Worm (Caenorhabditis elegans) whole organism, young adult: ENCODE results near the gene sra-6.

Source experiments
- C06A6.2 ChIP-seq: fragments of 200-800 bp; sonication (Bioruptor generic); conservative IDR thresholded peaks from 2 replicates; pipeline ENCODE4 v1.3.6; 2022; ENCODE audit warnings: missing genetic modification characterization, missing compliant biosample characterization
- F10E7.11 ChIP-seq: sonication (generic microtip); optimal IDR thresholded peaks from 2 replicates; lab custom pipeline; 2017; ENCODE audit warnings: mild to moderate bottlenecking, missing genetic modification characterization, moderate library complexity, missing compliant biosample characterization
- F22D6.2 ChIP-seq: sonication (generic microtip); optimal IDR thresholded peaks from 2 replicates; lab custom pipeline; 2016; ENCODE audit warnings: mild to moderate bottlenecking, missing genetic modification characterization, missing compliant biosample characterization
- F52B5.7 ChIP-seq: sonication (generic microtip); optimal IDR thresholded peaks from 2 replicates; lab custom pipeline; 2016; ENCODE audit warnings: mild to moderate bottlenecking, missing genetic modification characterization, missing compliant biosample characterization
- F57A8.1 ChIP-seq: fragments of 200-800 bp; sonication (Bioruptor generic); optimal IDR thresholded peaks from 2 replicates; lab custom pipeline; 2018; ENCODE audit warnings: mild to moderate bottlenecking, missing genetic modification characterization, moderate library complexity, missing compliant biosample characterization
- F57C9.4 ChIP-seq: sonication (generic microtip); optimal IDR thresholded peaks from 2 replicates; lab custom pipeline; 2017; ENCODE audit warnings: mild to moderate bottlenecking, missing genetic modification characterization, missing compliant biosample characterization
- K11D2.4 ChIP-seq: fragments of 200-800 bp; sonication (Bioruptor generic); IDR thresholded peaks from 2 replicates; pipeline ENCODE4 v1.3.6; 2022; ENCODE audit warnings: missing genetic modification reagents, missing genetic modification characterization, missing compliant biosample characterization
- Y53G8AR.9 ChIP-seq: fragments of 200-800 bp; sonication (Bioruptor generic); conservative IDR thresholded peaks from 2 replicates; pipeline ENCODE4 v1.3.6; 2022; ENCODE audit warnings: missing genetic modification reagents, missing genetic modification characterization, missing compliant biosample characterization
- Y67H2A.10 ChIP-seq: fragments of 200-800 bp; sonication (Bioruptor generic); conservative IDR thresholded peaks from 2 replicates; pipeline ENCODE4 v1.3.6; 2022; ENCODE audit warnings: missing genetic modification reagents, missing genetic modification characterization, missing compliant biosample characterization
- Y79H2A.3 ChIP-seq: fragments of 200-800 bp; sonication (Bioruptor generic); conservative IDR thresholded peaks from 2 replicates; pipeline ENCODE4 v1.3.6; 2022; ENCODE audit warnings: missing genetic modification reagents, missing genetic modification characterization, missing compliant biosample characterization
- ZK185.1 ChIP-seq: sonication (generic microtip); optimal IDR thresholded peaks from 2 replicates; lab custom pipeline; 2016; ENCODE audit warnings: mild to moderate bottlenecking, missing genetic modification characterization, missing compliant biosample characterization; ENCODE audit not compliant: poor library complexity, severe bottlenecking
- aptf-2 ChIP-seq: fragments of 200-800 bp; sonication (Bioruptor generic); conservative IDR thresholded peaks from 2 replicates; pipeline ENCODE4 v1.3.6; 2022; ENCODE audit warnings: missing genetic modification reagents, missing genetic modification characterization, missing compliant biosample characterization
- attf-5 ChIP-seq: fragments of 200-800 bp; sonication (Bioruptor generic); optimal IDR thresholded peaks from 2 replicates; lab custom pipeline; 2018; ENCODE audit warnings: mild to moderate bottlenecking, missing genetic modification characterization, missing compliant biosample characterization
- cebp-1 ChIP-seq, 2 experiments: fragments of 200-800 bp in 1 of 2; sonication (Bioruptor generic) in 1 of 2; sonication (generic microtip) in 1 of 2; IDR thresholded peaks in 1 of 2; optimal IDR thresholded peaks in 1 of 2; 2 replicates each; pipeline versions ENCODE4 v1.3.6 to Lab custom; 2017 to 2022; ENCODE audit warnings: missing compliant biosample characterization in 2 of 2, missing genetic modification characterization in 2 of 2, mild to moderate bottlenecking in 1 of 2, missing genetic modification reagents in 1 of 2, moderate library complexity in 1 of 2
- ceh-27 ChIP-seq: fragments of 200-800 bp; sonication (Bioruptor generic); optimal IDR thresholded peaks from 2 replicates; lab custom pipeline; 2018; ENCODE audit warnings: mild to moderate bottlenecking, missing genetic modification characterization, moderate library complexity, missing compliant biosample characterization
- ceh-40 ChIP-seq: fragments of 200-800 bp; sonication (Bioruptor generic); IDR thresholded peaks from 2 replicates; pipeline ENCODE4 v1.3.6; 2022; ENCODE audit warnings: missing genetic modification characterization, missing compliant biosample characterization
- chd-7 ChIP-seq: sonication (generic microtip); optimal IDR thresholded peaks from 2 replicates; lab custom pipeline; 2016; ENCODE audit warnings: mild to moderate bottlenecking, missing genetic modification characterization, moderate library complexity, missing compliant biosample characterization
- dpl-1 ChIP-seq: fragments of 150-350 bp; optimal IDR thresholded peaks from 2 replicates; lab custom pipeline; 2014; ENCODE audit warnings: missing biosample characterization, missing genetic modification reagents, missing genetic modification characterization
- egl-44 ChIP-seq: fragments of 200-800 bp; sonication (Bioruptor generic); IDR thresholded peaks from 2 replicates; pipeline ENCODE4 v1.3.6; 2022; ENCODE audit warnings: missing genetic modification reagents, missing genetic modification characterization, missing compliant biosample characterization
- ets-4 ChIP-seq: fragments of 200-800 bp; sonication (Bioruptor generic); optimal IDR thresholded peaks from 2 replicates; lab custom pipeline; 2018; ENCODE audit warnings: mild to moderate bottlenecking, missing genetic modification characterization, missing compliant biosample characterization
- gei-17 ChIP-seq: fragments of 200-800 bp; sonication (Bioruptor generic); optimal IDR thresholded peaks from 2 replicates; lab custom pipeline; 2018; ENCODE audit warnings: mild to moderate bottlenecking, missing genetic modification characterization, missing compliant biosample characterization
- hrde-1 ChIP-seq: sonication (generic microtip); optimal IDR thresholded peaks from 2 replicates; lab custom pipeline; 2016; ENCODE audit warnings: missing genetic modification characterization, mild to moderate bottlenecking, missing compliant biosample characterization, moderate library complexity, missing genotype, missing genetic modification reagents, borderline replicate concordance
- lag-1 ChIP-seq: fragments of 200-800 bp; sonication (Bioruptor generic); IDR thresholded peaks from 2 replicates; pipeline ENCODE4 v1.3.6; 2022; ENCODE audit warnings: missing genetic modification reagents, missing genetic modification characterization, missing compliant biosample characterization
- madf-3 ChIP-seq: fragments of 200-800 bp; sonication (Bioruptor generic); IDR thresholded peaks from 2 replicates; pipeline ENCODE4 v1.3.6; 2022; ENCODE audit warnings: missing genetic modification reagents, missing genetic modification characterization, missing compliant biosample characterization
- nfya-1 ChIP-seq: sonication (generic microtip); optimal IDR thresholded peaks from 2 replicates; lab custom pipeline; 2017; ENCODE audit warnings: antibody characterized with exemption, missing compliant biosample characterization, missing genetic modification characterization, borderline replicate concordance; ENCODE audit not compliant: insufficient read depth
- nhr-120 ChIP-seq: fragments of 200-800 bp; sonication (Bioruptor generic); IDR thresholded peaks from 2 replicates; pipeline ENCODE4 v1.3.6; 2022; ENCODE audit warnings: missing genetic modification characterization, missing compliant biosample characterization
- nhr-179 ChIP-seq: sonication (generic microtip); optimal IDR thresholded peaks from 2 replicates; lab custom pipeline; 2016; ENCODE audit warnings: mild to moderate bottlenecking, missing genetic modification characterization, missing compliant biosample characterization
- pha-4 ChIP-seq: fragments of 150-350 bp; sonication (generic microtip); optimal IDR thresholded peaks from 2 replicates; lab custom pipeline; 2014; ENCODE audit warnings: missing biosample characterization, missing genetic modification reagents, missing genetic modification characterization
- rec-8 ChIP-seq, 2 experiments: sonication (generic microtip); optimal IDR thresholded peaks; 2 replicates each; lab custom pipeline; 2016; ENCODE audit warnings: mild to moderate bottlenecking in 2 of 2, missing genetic modification characterization in 2 of 2, missing genetic modification reagents in 2 of 2, missing genotype in 2 of 2, missing biosample characterization in 1 of 2, missing compliant biosample characterization in 1 of 2, moderate library complexity in 1 of 2
- rpc-1 ChIP-seq, 2 experiments: fragments of 150-350 bp in 1 of 2; sonication (generic microtip) in 1 of 2; optimal IDR thresholded peaks; 2 replicates each; lab custom pipeline; 2014 to 2018; ENCODE audit warnings: missing biosample characterization in 1 of 2, missing genetic modification characterization in 1 of 2, missing genetic modification reagents in 1 of 2, missing genotype in 1 of 2
- sdz-38 ChIP-seq: sonication (generic microtip); optimal IDR thresholded peaks from 2 replicates; lab custom pipeline; 2016; ENCODE audit warnings: missing genotype, missing genetic modification characterization, missing compliant biosample characterization
- snpc-1.3 ChIP-seq: sonication (generic microtip); optimal IDR thresholded peaks from 2 replicates; lab custom pipeline; 2017; ENCODE audit warnings: missing genetic modification characterization, mild to moderate bottlenecking, missing compliant biosample characterization, antibody characterized with exemption, moderate library complexity, missing genotype, missing genetic modification reagents; ENCODE audit not compliant: insufficient read depth
- sptf-2 ChIP-seq: fragments of 200-800 bp; sonication (Bioruptor generic); optimal IDR thresholded peaks from 2 replicates; lab custom pipeline; 2018; ENCODE audit warnings: mild to moderate bottlenecking, missing genetic modification characterization, missing compliant biosample characterization
- tbx-9 ChIP-seq: sonication (generic microtip); optimal IDR thresholded peaks from 2 replicates; lab custom pipeline; 2016; ENCODE audit warnings: borderline replicate concordance, missing genetic modification characterization, inconsistent platforms, missing compliant biosample characterization
- tlf-1 ChIP-seq: fragments of 200-800 bp; sonication (Bioruptor generic); optimal IDR thresholded peaks from 2 replicates; lab custom pipeline; 2018; ENCODE audit warnings: mild to moderate bottlenecking, missing genetic modification characterization, missing compliant biosample characterization
- unc-62 ChIP-seq: fragments of 150-350 bp; optimal IDR thresholded peaks from 2 replicates; lab custom pipeline; 2014; ENCODE audit warnings: missing biosample characterization, missing genetic modification reagents, missing genetic modification characterization
- ztf-22 ChIP-seq: fragments of 200-800 bp; sonication (Bioruptor generic); optimal IDR thresholded peaks from 2 replicates; lab custom pipeline; 2018; ENCODE audit warnings: mild to moderate bottlenecking, missing genetic modification characterization, moderate library complexity, missing compliant biosample characterization
- ztf-25 ChIP-seq: fragments of 200-800 bp; sonication (Bioruptor generic); IDR thresholded peaks from 2 replicates; pipeline ENCODE4 v1.3.6; 2022; ENCODE audit warnings: missing genetic modification reagents, missing genetic modification characterization, missing compliant biosample characterization
- ztf-28 ChIP-seq: fragments of 200-800 bp; sonication (Bioruptor generic); IDR thresholded peaks from 2 replicates; pipeline ENCODE4 v1.3.6; 2022; ENCODE audit warnings: missing genetic modification reagents, missing genetic modification characterization, missing compliant biosample characterization

The sra-6 gene

ce11 chrII:9540723-9541122, 9.9 kb downstream of the sra-6 start, which contains the start of gene sra-3:
Gene sra-3 (minus strand): TSS chrII:9540823.
- TF ChIP-seq gei-17 (no peak), Y79H2A.3 (no peak), tbx-9 (tag; lab: Kevin White, UChicago) (no peak), cebp-1 (GFP tag; IDR thresholded peaks at IDR 0.05; lab: Robert Waterston, UW) (no peak), cebp-1 (tag; optimal IDR thresholded peaks at IDR 0.05; lab: Kevin White, UChicago) (no peak), Y53G8AR.9 (GFP tag; lab: Robert Waterston, UW) (no peak), madf-3 (GFP tag; lab: Robert Waterston, UW) (no peak), chd-7 (no peak)

ce11 chrII:9537429-9537828, 13.2 kb downstream of the sra-6 start, which contains the start of gene sra-8:
Gene sra-8 (plus strand): TSS chrII:9537729.
- TF ChIP-seq dpl-1 (GFP tag; lab: Kevin White, UChicago) (no peak), F10E7.11 (tag; lab: Kevin White, UChicago) (no peak), rpc-1 (optimal IDR thresholded peaks at IDR 0.05; lab: Kevin White, UChicago) (no peak), rpc-1 (tag; optimal IDR thresholded peaks at IDR 0.05; lab: Kevin White, UChicago) (no peak), nhr-120 (GFP tag; lab: Robert Waterston, UW) (no peak), ztf-28 (no peak), snpc-1.3 (no peak), ztf-22 (GFP tag; lab: Kevin White, UChicago) (no peak), sptf-2 (GFP tag; lab: Kevin White, UChicago) (no peak), aptf-2 (no peak), ztf-25 (GFP tag; lab: Robert Waterston, UW) (no peak), egl-44 (no peak), chd-7 (no peak), pha-4 (tag; lab: Kevin White, UChicago) (no peak), F22D6.2 (tag; lab: Kevin White, UChicago) (no peak), ets-4 (GFP tag; lab: Kevin White, UChicago) (no peak), F52B5.7 (no peak)

ce11 chrII:9532011-9532410, 18.6 kb downstream of the sra-6 start, which contains the start of gene sra-9:
Gene sra-9 (plus strand): TSS chrII:9532311.
- no peak for TF ChIP-seq F57A8.1 (GFP tag; lab: Kevin White, UChicago)
- TF ChIP-seq sdz-38 = no peak
- TF ChIP-seq F52B5.7 = no peak
- TF ChIP-seq nhr-179 = no peak
- no peak for TF ChIP-seq Y67H2A.10 (GFP tag; lab: Robert Waterston, UW)
- no peak for TF ChIP-seq F57C9.4 (tag; lab: Kevin White, UChicago)

- TF ChIP-seq unc-62 (GFP tag; lab: Kevin White, UChicago) (no peak), C06A6.2 (GFP tag; lab: Robert Waterston, UW) (no peak), ceh-40 (GFP tag; lab: Robert Waterston, UW) (no peak), rec-8 (tag; optimal IDR thresholded peaks at IDR 0.05; lab: Kevin White, UChicago) (no peak), nhr-179 (no peak), hrde-1 (tag; lab: Kevin White, UChicago) (no peak), K11D2.4 (no peak), ets-4 (GFP tag; lab: Kevin White, UChicago) (no peak), sdz-38 (no peak), ceh-27 (GFP tag; lab: Kevin White, UChicago) (no peak), lag-1 (no peak), tlf-1 (no peak), attf-5 (GFP tag; lab: Kevin White, UChicago) (no peak), nfya-1 (no peak), F57A8.1 (GFP tag; lab: Kevin White, UChicago) (no peak), ZK185.1 (no peak)
Measured at ce11 chrII:9528480-9528879, 22.1 kb downstream of the sra-6 start, which contains the start of gene sra-2. Gene sra-2 (plus strand): TSS chrII:9528780.
